Worm (Caenorhabditis elegans): Measurements from ENCODE around the gene F48G7.7.

F48G7.7 gene

ce11 chrV:636281-636680 is 10.1 kb upstream of the F48G7.7 start, which contains the start of gene pals-31:
Gene pals-31 (plus strand): TSS chrV:636581.
- TF ChIP-seq him-1 (tag; optimal IDR thresholded peaks at IDR 0.05) (no peak), dao-5 (tag; optimal IDR thresholded peaks at IDR 0.05) (no peak), W03F9.2 (tag; optimal IDR thresholded peaks at IDR 0.05) (no peak)

- TF ChIP-seq him-1 (tag; optimal IDR thresholded peaks at IDR 0.05) (no peak), dao-5 (tag; optimal IDR thresholded peaks at IDR 0.05) (no peak), W03F9.2 (tag; optimal IDR thresholded peaks at IDR 0.05) (no peak)
Observed at ce11 chrV:635630-636029, 9.4 kb upstream of the F48G7.7 start.

- TF ChIP-seq him-1 (tag; optimal IDR thresholded peaks at IDR 0.05) (no peak), dao-5 (tag; optimal IDR thresholded peaks at IDR 0.05) (no peak), W03F9.2 (tag; optimal IDR thresholded peaks at IDR 0.05) (no peak)
Observed at ce11 chrV:634855-635254, 8.6 kb upstream of the F48G7.7 start, which contains the start of gene F48G7.10. Gene F48G7.10 (minus strand): TSS chrV:634955.

- TF ChIP-seq W03F9.2 (tag; optimal IDR thresholded peaks at IDR 0.05) (no peak), him-1 (tag; optimal IDR thresholded peaks at IDR 0.05) (no peak), dao-5 (tag; optimal IDR thresholded peaks at IDR 0.05) (no peak)
Observed at ce11 chrV:631832-632231, 5.6 kb upstream of the F48G7.7 start.

- no peak for TF ChIP-seq dao-5 (tag; optimal IDR thresholded peaks at IDR 0.05)
- TF ChIP-seq him-1 (tag; optimal IDR thresholded peaks at IDR 0.05), result no peak
Observed at ce11 chrV:628527-628926, 2.3 kb upstream of the F48G7.7 start, which contains the start of gene F48G7.9. Gene F48G7.9 (minus strand): TSS chrV:628627.

- TF ChIP-seq dao-5 (tag; optimal IDR thresholded peaks at IDR 0.05) (no peak), him-1 (tag; optimal IDR thresholded peaks at IDR 0.05) (no peak), W03F9.2 (tag; optimal IDR thresholded peaks at IDR 0.05) (no peak)
Observed at ce11 chrV:627585-627984, 1.4 kb upstream of the F48G7.7 start, which contains the start of gene F48G7.8. Gene F48G7.8 (minus strand): TSS chrV:627685.

ce11 chrV:624922-625321 is 1.3 kb downstream of the F48G7.7 start, which contains the start of gene srt-17:
Gene srt-17 (minus strand): TSS chrV:625022.
- TF ChIP-seq W03F9.2 (tag; optimal IDR thresholded peaks at IDR 0.05) (no peak), dao-5 (tag; optimal IDR thresholded peaks at IDR 0.05) (no peak), him-1 (tag; optimal IDR thresholded peaks at IDR 0.05) (no peak)

- no peak for TF ChIP-seq him-1 (tag; optimal IDR thresholded peaks at IDR 0.05)
Observed at ce11 chrV:622902-623301, 3.3 kb downstream of the F48G7.7 start, which contains the start of gene F48G7.5. Gene F48G7.5 (minus strand): TSS chrV:622935.

ce11 chrV:620987-621386 is 5.2 kb downstream of the F48G7.7 start:
- TF ChIP-seq him-1 (tag; optimal IDR thresholded peaks at IDR 0.05) (no peak), W03F9.2 (tag; optimal IDR thresholded peaks at IDR 0.05) (no peak), dao-5 (tag; optimal IDR thresholded peaks at IDR 0.05) (no peak)

ce11 chrV:619054-619453 is 7.2 kb downstream of the F48G7.7 start, which contains the start of gene F48G7.4:
Gene F48G7.4 (plus strand): TSS chrV:619453.
- no peak for TF ChIP-seq dao-5 (tag; optimal IDR thresholded peaks at IDR 0.05)
- TF ChIP-seq W03F9.2 (tag; optimal IDR thresholded peaks at IDR 0.05), result peak; percentile 36
- no peak for TF ChIP-seq him-1 (tag; optimal IDR thresholded peaks at IDR 0.05)

- TF ChIP-seq W03F9.2 (tag; optimal IDR thresholded peaks at IDR 0.05), result no peak
- TF ChIP-seq him-1 (tag; optimal IDR thresholded peaks at IDR 0.05), result no peak
Observed at ce11 chrV:617917-618316, 8.3 kb downstream of the F48G7.7 start.

- TF ChIP-seq W03F9.2 (tag; optimal IDR thresholded peaks at IDR 0.05) (no peak), dao-5 (tag; optimal IDR thresholded peaks at IDR 0.05) (no peak), him-1 (tag; optimal IDR thresholded peaks at IDR 0.05) (no peak)
Observed at ce11 chrV:615275-615674, 10.9 kb downstream of the F48G7.7 start, which contains the start of gene F48G7.13. Gene F48G7.13 (plus strand): TSS chrV:615575.

- TF ChIP-seq him-1 (tag; optimal IDR thresholded peaks at IDR 0.05), result no peak
- no peak for TF ChIP-seq dao-5 (tag; optimal IDR thresholded peaks at IDR 0.05)
- TF ChIP-seq W03F9.2 (tag; optimal IDR thresholded peaks at IDR 0.05), result no peak
Observed at ce11 chrV:610217-610616, 16.0 kb downstream of the F48G7.7 start, which contains the start of gene nhr-90. Gene nhr-90 (plus strand): TSS chrV:610512.

ce11 chrV:609671-610070 is 16.6 kb downstream of the F48G7.7 start, which contains the start of gene srlf-36:
Gene srlf-36 (minus strand): TSS chrV:609771.
- no peak for TF ChIP-seq him-1 (tag; optimal IDR thresholded peaks at IDR 0.05)
- TF ChIP-seq W03F9.2 (tag; optimal IDR thresholded peaks at IDR 0.05), result no peak
- no peak for TF ChIP-seq dao-5 (tag; optimal IDR thresholded peaks at IDR 0.05)

ce11 chrV:608844-609243 is 17.4 kb downstream of the F48G7.7 start, which contains the start of gene srw-109:
Gene srw-109 (minus strand): TSS chrV:608944.
- TF ChIP-seq W03F9.2 (tag; optimal IDR thresholded peaks at IDR 0.05), result no peak

All from whole organism, L4/young adult.